Worm (Caenorhabditis elegans) whole organism, L2 larva: Measurements from ENCODE around the gene snb-6.
A peak's percentile ranks its signal among the peaks of the same experiment; 100 is the strongest.

ENCODE experiments used
- C34F6.9 ChIP-seq: fragments of 150-350 bp; optimal IDR thresholded peaks from 2 replicates; lab custom pipeline; 2014; ENCODE audit warnings: missing biosample characterization, missing genetic modification characterization
- F13H6.1 ChIP-seq: sonication (generic microtip); optimal IDR thresholded peaks from 2 replicates; lab custom pipeline; 2016; ENCODE audit warnings: missing genetic modification characterization, missing compliant biosample characterization
- R02D3.7 ChIP-seq: fragments of 150-350 bp; optimal IDR thresholded peaks from 2 replicates; lab custom pipeline; 2014; ENCODE audit warnings: missing biosample characterization, missing genetic modification characterization
- Y55F3AM.14 ChIP-seq: fragments of 200-800 bp; sonication (Bioruptor generic); optimal IDR thresholded peaks from 2 replicates; lab custom pipeline; 2018; ENCODE audit warnings: mild to moderate bottlenecking, missing genetic modification characterization, missing compliant biosample characterization
- alr-1 ChIP-seq: fragments of 150-350 bp; optimal IDR thresholded peaks from 2 replicates; lab custom pipeline; 2014; ENCODE audit warnings: missing biosample characterization, missing genetic modification characterization
- aly-2 ChIP-seq: fragments of 150-350 bp; optimal IDR thresholded peaks from 2 replicates; lab custom pipeline; 2014; ENCODE audit warnings: missing biosample characterization, missing genetic modification characterization
- ama-1 ChIP-seq: fragments of 150-350 bp; optimal IDR thresholded peaks from 2 replicates; lab custom pipeline; 2018; ENCODE audit warnings: inconsistent platforms
- blmp-1 ChIP-seq: sonication (generic microtip); optimal IDR thresholded peaks from 2 replicates; lab custom pipeline; 2017; ENCODE audit warnings: missing genetic modification characterization, mild to moderate bottlenecking, missing compliant biosample characterization, antibody characterized with exemption, moderate library complexity; ENCODE audit not compliant: insufficient read depth
- ceh-16 ChIP-seq: fragments of 150-350 bp; optimal IDR thresholded peaks from 2 replicates; lab custom pipeline; 2014; ENCODE audit warnings: missing biosample characterization, missing genetic modification characterization
- ceh-82 ChIP-seq: fragments of 150-350 bp; optimal IDR thresholded peaks from 2 replicates; lab custom pipeline; 2014; ENCODE audit warnings: missing biosample characterization, missing genetic modification characterization
- crh-2 ChIP-seq: sonication (generic microtip); optimal IDR thresholded peaks from 2 replicates; lab custom pipeline; 2017; ENCODE audit warnings: missing biosample characterization, missing genetic modification characterization
- dmd-4 ChIP-seq: sonication (generic microtip); optimal IDR thresholded peaks from 2 replicates; lab custom pipeline; 2017; ENCODE audit warnings: missing biosample characterization, missing genetic modification characterization
- egl-27 ChIP-seq: sonication (generic microtip); optimal IDR thresholded peaks from 3 replicates; lab custom pipeline; 2017; ENCODE audit warnings: missing biosample characterization, missing genetic modification reagents, missing genetic modification characterization
- elt-1 ChIP-seq: fragments of 150-350 bp; optimal IDR thresholded peaks from 2 replicates; lab custom pipeline; 2014; ENCODE audit warnings: missing biosample characterization, missing genetic modification characterization
- elt-3 ChIP-seq: sonication (generic microtip); optimal IDR thresholded peaks from 2 replicates; lab custom pipeline; 2017; ENCODE audit warnings: missing biosample characterization, missing genetic modification characterization
- fos-1 ChIP-seq: fragments of 150-350 bp; optimal IDR thresholded peaks from 2 replicates; lab custom pipeline; 2014; ENCODE audit warnings: missing biosample characterization, missing genetic modification characterization
- lin-11 ChIP-seq: fragments of 150-350 bp; sonication (generic microtip); optimal IDR thresholded peaks from 2 replicates; lab custom pipeline; 2014; ENCODE audit warnings: missing biosample characterization, missing genetic modification characterization, inconsistent platforms, mixed read lengths
- lin-13 ChIP-seq: fragments of 150-350 bp; optimal IDR thresholded peaks from 2 replicates; lab custom pipeline; 2014; ENCODE audit warnings: missing biosample characterization, missing genetic modification reagents, missing genetic modification characterization
- lin-39 ChIP-seq: fragments of 150-350 bp; optimal IDR thresholded peaks from 2 replicates; lab custom pipeline; 2014; ENCODE audit warnings: missing biosample characterization, missing genetic modification reagents, missing genetic modification characterization
- lsy-2 ChIP-seq, 2 experiments: fragments of 150-350 bp in 1 of 2; sonication (generic microtip) in 1 of 2; optimal IDR thresholded peaks; 2 replicates each; lab custom pipeline; 2014 to 2017; ENCODE audit warnings: missing biosample characterization in 2 of 2, missing genetic modification characterization in 2 of 2
- mbf-1 ChIP-seq: sonication (generic microtip); optimal IDR thresholded peaks from 2 replicates; lab custom pipeline; 2017; ENCODE audit warnings: missing biosample characterization, missing genetic modification characterization
- mdl-1 ChIP-seq, 2 experiments: fragments of 150-350 bp in 1 of 2; sonication (generic microtip) in 1 of 2; optimal IDR thresholded peaks; 2 replicates each; lab custom pipeline; 2017; ENCODE audit warnings: missing biosample characterization in 2 of 2, missing genetic modification characterization in 2 of 2
- nhr-10 ChIP-seq: sonication (generic microtip); optimal IDR thresholded peaks from 2 replicates; lab custom pipeline; 2017; ENCODE audit warnings: missing biosample characterization, missing genetic modification characterization
- nhr-11 ChIP-seq: fragments of 150-350 bp; optimal IDR thresholded peaks from 2 replicates; lab custom pipeline; 2014; ENCODE audit warnings: missing biosample characterization, missing genetic modification characterization
- nhr-12 ChIP-seq: fragments of 150-350 bp; optimal IDR thresholded peaks from 2 replicates; lab custom pipeline; 2014; ENCODE audit warnings: missing biosample characterization, missing genetic modification characterization
- nhr-129 ChIP-seq: fragments of 150-350 bp; optimal IDR thresholded peaks from 2 replicates; lab custom pipeline; 2014; ENCODE audit warnings: missing biosample characterization, missing genetic modification characterization
- nhr-21 ChIP-seq: fragments of 150-350 bp; optimal IDR thresholded peaks from 2 replicates; lab custom pipeline; 2014; ENCODE audit warnings: missing biosample characterization, missing genetic modification characterization
- nhr-25 ChIP-seq: fragments of 150-350 bp; sonication (generic microtip); optimal IDR thresholded peaks from 3 replicates; lab custom pipeline; 2014; ENCODE audit warnings: missing biosample characterization, missing genetic modification characterization
- nhr-6 ChIP-seq: fragments of 150-350 bp; optimal IDR thresholded peaks from 2 replicates; lab custom pipeline; 2014; ENCODE audit warnings: missing biosample characterization, missing genetic modification characterization
- nhr-77 ChIP-seq: fragments of 150-350 bp; optimal IDR thresholded peaks from 2 replicates; lab custom pipeline; 2014; ENCODE audit warnings: missing biosample characterization, missing genetic modification characterization
- skn-1 ChIP-seq: sonication (generic microtip); optimal IDR thresholded peaks from 2 replicates; lab custom pipeline; 2017; ENCODE audit warnings: missing biosample characterization, missing genetic modification characterization
- sma-3 ChIP-seq: sonication (generic microtip); optimal IDR thresholded peaks from 2 replicates; lab custom pipeline; 2016; ENCODE audit warnings: missing genetic modification reagents, missing genetic modification characterization, missing compliant biosample characterization
- sma-9 ChIP-seq, 2 experiments: fragments of 150-350 bp in 1 of 2; sonication (generic microtip) in 1 of 2; optimal IDR thresholded peaks; 2 replicates each; lab custom pipeline; 2014 to 2016; ENCODE audit warnings: missing genetic modification characterization in 2 of 2, mild to moderate bottlenecking in 1 of 2, missing biosample characterization in 1 of 2, missing compliant biosample characterization in 1 of 2, missing genetic modification reagents in 1 of 2, moderate library complexity in 1 of 2
- snpc-4 ChIP-seq: fragments of 150-350 bp; optimal IDR thresholded peaks from 2 replicates; lab custom pipeline; 2014; ENCODE audit warnings: missing biosample characterization, missing genetic modification characterization
- unc-39 ChIP-seq: fragments of 150-350 bp; optimal IDR thresholded peaks from 2 replicates; lab custom pipeline; 2014; ENCODE audit warnings: missing biosample characterization, missing genetic modification characterization
- unc-62 ChIP-seq: fragments of 150-350 bp; optimal IDR thresholded peaks from 2 replicates; lab custom pipeline; 2014; ENCODE audit warnings: missing biosample characterization, missing genetic modification reagents, missing genetic modification characterization
- zag-1 ChIP-seq: fragments of 150-350 bp; optimal IDR thresholded peaks from 2 replicates; lab custom pipeline; 2014; ENCODE audit warnings: missing biosample characterization, missing genetic modification characterization
- ztf-1 ChIP-seq: fragments of 200-800 bp; sonication (Bioruptor generic); conservative IDR thresholded peaks from 2 replicates; pipeline ENCODE4 v1.3.6; 2022; ENCODE audit warnings: missing genetic modification characterization, missing compliant biosample characterization
- ztf-11 ChIP-seq: sonication (generic microtip); optimal IDR thresholded peaks from 2 replicates; lab custom pipeline; 2017; ENCODE audit warnings: missing biosample characterization, missing genetic modification characterization
- ztf-4 ChIP-seq: fragments of 150-350 bp; optimal IDR thresholded peaks from 2 replicates; lab custom pipeline; 2014; ENCODE audit warnings: missing biosample characterization, missing genetic modification characterization

The snb-6 gene

DNA sequence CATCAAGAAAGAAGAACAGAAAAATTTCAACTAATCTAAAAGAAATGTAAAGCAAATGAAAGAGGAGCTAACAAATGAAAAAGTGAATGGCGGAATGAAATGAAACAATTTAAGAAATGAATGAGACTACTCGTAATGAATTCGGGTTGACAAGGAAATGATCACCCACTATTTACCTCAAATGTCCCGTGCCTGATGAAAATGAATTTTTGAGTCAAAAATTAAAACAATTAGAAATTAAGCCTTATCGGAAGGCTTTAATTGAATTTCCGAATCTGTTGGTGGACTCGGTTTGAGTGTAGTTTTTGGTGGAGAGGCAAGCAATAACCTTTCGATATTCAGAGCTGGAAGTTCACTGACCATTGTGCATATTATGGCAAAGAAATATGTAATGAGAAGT, 10.5 kb downstream of the snb-6 start:
- TF ChIP-seq skn-1 (tag; lab: Kevin White, UChicago) (no peak), ztf-11 (tag; lab: Kevin White, UChicago) (no peak), nhr-77 (tag; lab: Kevin White, UChicago) (no peak), ceh-82 (tag; lab: Kevin White, UChicago) (no peak), mbf-1 (tag; lab: Kevin White, UChicago) (no peak), lin-39 (tag; lab: Kevin White, UChicago) (no peak), unc-62 (GFP tag; lab: Kevin White, UChicago) (no peak), lin-11 (no peak), unc-39 (tag; lab: Kevin White, UChicago) (no peak), egl-27 (tag; lab: Kevin White, UChicago) (no peak), elt-1 (no peak), nhr-21 (tag; lab: Kevin White, UChicago) (no peak), mdl-1 (tag; optimal IDR thresholded peaks at IDR 0.05; lab: Kevin White, UChicago) (no peak), ceh-16 (tag; lab: Kevin White, UChicago) (no peak), fos-1 (tag; lab: Kevin White, UChicago) (no peak)

ce11 chrII:8845932-8846331, 13.6 kb downstream of the snb-6 start:
- TF ChIP-seq fos-1 (tag; lab: Kevin White, UChicago), result peak; percentile 18
- no peak for TF ChIP-seq snpc-4
- no peak for TF ChIP-seq sma-3 (GFP tag; lab: Kevin White, UChicago)
- TF ChIP-seq nhr-6 (tag; lab: Kevin White, UChicago), result no peak
- no peak for TF ChIP-seq R02D3.7 (tag; lab: Kevin White, UChicago)
- peak; percentile 50 for TF ChIP-seq sma-9 (GFP tag; optimal IDR thresholded peaks at IDR 0.05; lab: Kevin White, UChicago)
- no peak for TF ChIP-seq sma-9 (tag; optimal IDR thresholded peaks at IDR 0.05; lab: Kevin White, UChicago)
- peak; percentile 25 for TF ChIP-seq crh-2 (tag; lab: Kevin White, UChicago)
- peak; percentile 13 for TF ChIP-seq F13H6.1 (tag; lab: Kevin White, UChicago)
- no peak for TF ChIP-seq nhr-77 (tag; lab: Kevin White, UChicago)
- TF ChIP-seq blmp-1 (tag; lab: Kevin White, UChicago), result peak; percentile 9
- TF ChIP-seq, all 48 proteins: peak for 5

ce11 chrII:8845298-8845697, 14.2 kb downstream of the snb-6 start, which contains the start of gene agxt-1:
TSS of gene agxt-1 (plus strand) at chrII:8845598.
- TF ChIP-seq zag-1 (no peak), lin-13 (no peak), dmd-4 (tag; lab: Kevin White, UChicago) (no peak), elt-1 (no peak), nhr-77 (tag; lab: Kevin White, UChicago) (no peak), elt-3 (tag; lab: Kevin White, UChicago) (no peak), snpc-4 (no peak), unc-39 (tag; lab: Kevin White, UChicago) (no peak), mdl-1 (tag; optimal IDR thresholded peaks at IDR 0.05; lab: Kevin White, UChicago) (no peak), nhr-12 (tag; lab: Kevin White, UChicago) (no peak), C34F6.9 (no peak)

DNA sequence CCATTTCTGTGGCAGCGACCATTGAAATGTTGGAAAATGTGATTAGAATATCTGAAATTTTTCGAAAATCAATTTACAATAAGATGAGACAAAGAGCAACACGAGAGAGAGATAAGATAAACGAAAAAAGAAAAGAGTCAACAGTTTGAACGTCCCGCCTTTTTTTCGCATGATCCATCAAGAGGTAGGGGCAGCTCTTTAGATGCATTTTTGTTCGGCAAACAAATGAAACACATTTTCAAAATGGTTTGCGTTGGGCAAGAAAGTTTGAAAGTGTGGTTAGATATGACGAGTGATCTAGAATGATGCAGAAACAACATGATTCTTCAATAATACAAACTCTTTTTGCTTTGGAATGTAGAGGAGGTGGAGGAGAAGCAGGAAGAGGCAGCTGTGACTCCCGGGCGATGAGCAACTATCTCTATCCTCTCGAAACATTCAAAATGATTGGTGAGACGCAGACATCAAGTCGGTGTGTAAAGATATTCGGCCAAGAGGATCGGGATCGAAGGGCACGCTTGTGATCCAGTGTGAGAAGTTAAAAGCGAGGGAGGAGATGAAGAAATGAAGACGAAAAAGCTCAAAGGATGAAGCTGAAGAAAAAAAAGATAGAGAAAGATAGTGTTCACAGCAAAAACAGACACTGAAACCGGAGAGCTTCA, 14.9 kb downstream of the snb-6 start, which contains the start of gene F46C5.6:
TSS of gene F46C5.6 (minus strand) at position 51 of the 662 bp plus-strand sequence.
- TF ChIP-seq ztf-11 (tag; lab: Kevin White, UChicago) (no peak), ceh-16 (tag; lab: Kevin White, UChicago) (no peak), F13H6.1 (tag; lab: Kevin White, UChicago) (peak; percentile 84), elt-1 (no peak), nhr-129 (tag; lab: Kevin White, UChicago) (peak; percentile 45), lsy-2 (tag; optimal IDR thresholded peaks at IDR 0.05; lab: Kevin White, UChicago) (peak in 1 of 2 experiments; percentile 26), sma-9 (GFP tag; optimal IDR thresholded peaks at IDR 0.05; lab: Kevin White, UChicago) (peak; percentile 17), sma-9 (tag; optimal IDR thresholded peaks at IDR 0.05; lab: Kevin White, UChicago) (no peak), C34F6.9 (peak; percentile 28)

- TF ChIP-seq nhr-10 (no peak), blmp-1 (tag; lab: Kevin White, UChicago) (no peak), aly-2 (tag; lab: Kevin White, UChicago) (no peak), nhr-77 (tag; lab: Kevin White, UChicago) (no peak), alr-1 (tag; lab: Kevin White, UChicago) (no peak), unc-62 (GFP tag; lab: Kevin White, UChicago) (no peak), egl-27 (tag; lab: Kevin White, UChicago) (no peak), ztf-4 (no peak), nhr-11 (no peak), lin-11 (no peak), ztf-1 (GFP tag; lab: Robert Waterston, UW) (no peak), ama-1 (no peak), Y55F3AM.14 (GFP tag; lab: Kevin White, UChicago) (no peak), nhr-25 (tag; lab: Kevin White, UChicago) (no peak), nhr-6 (tag; lab: Kevin White, UChicago) (no peak), crh-2 (tag; lab: Kevin White, UChicago) (no peak)
Observed at ce11 chrII:8839025-8839424, 20.5 kb downstream of the snb-6 start, which contains the start of gene F46C5.7. TSS of gene F46C5.7 (plus strand) at chrII:8839325.
